Worm (Caenorhabditis elegans) whole organism, L3 larva: ENCODE measurements around the gene F44G4.3.

Source experiments
- R02D3.7 ChIP-seq: fragments of 150-350 bp; optimal IDR thresholded peaks from 2 replicates; lab custom pipeline; 2014; ENCODE audit warnings: missing biosample characterization, missing genetic modification characterization
- ZK546.5 ChIP-seq: sonication (generic microtip); optimal IDR thresholded peaks from 2 replicates; lab custom pipeline; 2017; ENCODE audit warnings: missing biosample characterization, missing genetic modification characterization
- aly-2 ChIP-seq: fragments of 150-350 bp; optimal IDR thresholded peaks from 2 replicates; lab custom pipeline; 2014; ENCODE audit warnings: missing biosample characterization, missing genetic modification characterization
- ceh-28 ChIP-seq: fragments of 150-350 bp; optimal IDR thresholded peaks from 2 replicates; lab custom pipeline; 2014; ENCODE audit warnings: missing biosample characterization, missing genetic modification reagents, missing genetic modification characterization
- ceh-82 ChIP-seq: fragments of 150-350 bp; optimal IDR thresholded peaks from 2 replicates; lab custom pipeline; 2014; ENCODE audit warnings: missing biosample characterization, missing genetic modification characterization
- ceh-9 ChIP-seq: sonication (generic microtip); optimal IDR thresholded peaks from 2 replicates; lab custom pipeline; 2018; ENCODE audit warnings: missing biosample characterization, missing genetic modification characterization
- daf-12 ChIP-seq: fragments of 150-350 bp; optimal IDR thresholded peaks from 2 replicates; lab custom pipeline; 2014; ENCODE audit warnings: missing biosample characterization, missing genetic modification reagents, missing genetic modification characterization
- egl-27 ChIP-seq: sonication (generic microtip); optimal IDR thresholded peaks from 4 replicates; lab custom pipeline; 2017; ENCODE audit warnings: missing biosample characterization, missing genetic modification reagents, missing genetic modification characterization
- elt-2 ChIP-seq: sonication (generic microtip); optimal IDR thresholded peaks from 2 replicates; lab custom pipeline; 2016; ENCODE audit warnings: missing genetic modification reagents, mild to moderate bottlenecking, missing genetic modification characterization, missing compliant biosample characterization
- elt-3 ChIP-seq, 3 experiments: fragments of 150-350 bp in 1 of 3; sonication (generic microtip) in 2 of 3; optimal IDR thresholded peaks; 2 replicates in 2 of 3; 4 replicates in 1 of 3; lab custom pipeline; 2014 to 2017; ENCODE audit warnings: missing biosample characterization in 3 of 3, missing genetic modification characterization in 3 of 3
- eor-1 ChIP-seq, 2 experiments: fragments of 150-350 bp; optimal IDR thresholded peaks; 2 replicates each; lab custom pipeline; 2014 to 2018; ENCODE audit warnings: missing biosample characterization in 2 of 2, missing genetic modification characterization in 2 of 2
- fkh-10 ChIP-seq: sonication (generic microtip); optimal IDR thresholded peaks from 2 replicates; lab custom pipeline; 2017; ENCODE audit warnings: missing biosample characterization, missing genetic modification reagents, missing genetic modification characterization
- fkh-2 ChIP-seq: fragments of 150-350 bp; optimal IDR thresholded peaks from 2 replicates; lab custom pipeline; 2014; ENCODE audit warnings: missing biosample characterization, missing genetic modification reagents, missing genetic modification characterization
- lsy-12 ChIP-seq: sonication (generic microtip); optimal IDR thresholded peaks from 2 replicates; lab custom pipeline; 2016; ENCODE audit warnings: mild to moderate bottlenecking, missing genetic modification characterization, missing compliant biosample characterization
- nfya-1 ChIP-seq: sonication (generic microtip); optimal IDR thresholded peaks from 2 replicates; lab custom pipeline; 2017; ENCODE audit warnings: missing genetic modification characterization, mild to moderate bottlenecking, missing compliant biosample characterization, antibody characterized with exemption, moderate library complexity; ENCODE audit not compliant: insufficient read depth
- nhr-11 ChIP-seq: fragments of 150-350 bp; optimal IDR thresholded peaks from 2 replicates; lab custom pipeline; 2014; ENCODE audit warnings: missing biosample characterization, missing genetic modification characterization
- nhr-12 ChIP-seq: fragments of 150-350 bp; optimal IDR thresholded peaks from 2 replicates; lab custom pipeline; 2014; ENCODE audit warnings: missing biosample characterization, missing genetic modification characterization
- nhr-23 ChIP-seq: fragments of 150-350 bp; optimal IDR thresholded peaks from 2 replicates; lab custom pipeline; 2014; ENCODE audit warnings: missing biosample characterization, missing genetic modification reagents, missing genetic modification characterization
- nhr-25 ChIP-seq: sonication (generic microtip); optimal IDR thresholded peaks from 2 replicates; lab custom pipeline; 2017; ENCODE audit warnings: missing biosample characterization, missing genetic modification characterization
- nhr-43 ChIP-seq: sonication (generic microtip); optimal IDR thresholded peaks from 2 replicates; lab custom pipeline; 2016; ENCODE audit warnings: mild to moderate bottlenecking, missing genetic modification characterization, missing compliant biosample characterization; ENCODE audit not compliant: poor library complexity, severe bottlenecking
- nhr-67 ChIP-seq: fragments of 150-350 bp; optimal IDR thresholded peaks from 2 replicates; lab custom pipeline; 2014; ENCODE audit warnings: missing biosample characterization, missing genetic modification characterization
- nhr-76 ChIP-seq: fragments of 150-350 bp; sonication (generic microtip); optimal IDR thresholded peaks from 5 replicates; lab custom pipeline; 2014; ENCODE audit warnings: missing biosample characterization, missing genetic modification characterization
- nhr-77 ChIP-seq: fragments of 150-350 bp; optimal IDR thresholded peaks from 2 replicates; lab custom pipeline; 2014; ENCODE audit warnings: missing biosample characterization, missing genetic modification characterization
- pha-4 ChIP-seq: fragments of 150-350 bp; optimal IDR thresholded peaks from 2 replicates; lab custom pipeline; 2014; ENCODE audit warnings: missing biosample characterization, missing genetic modification reagents, missing genetic modification characterization
- pqm-1 ChIP-seq: fragments of 150-350 bp; optimal IDR thresholded peaks from 2 replicates; lab custom pipeline; 2017; ENCODE audit warnings: missing biosample characterization, missing genetic modification characterization, inconsistent platforms
- sea-2 ChIP-seq: fragments of 150-350 bp; sonication (generic microtip); optimal IDR thresholded peaks from 4 replicates; lab custom pipeline; 2014; ENCODE audit warnings: missing biosample characterization, missing genetic modification reagents, missing genetic modification characterization
- skn-1 ChIP-seq: fragments of 150-350 bp; optimal IDR thresholded peaks from 2 replicates; lab custom pipeline; 2014; ENCODE audit warnings: missing biosample characterization, missing genetic modification characterization
- tbx-2 ChIP-seq: sonication (generic microtip); optimal IDR thresholded peaks from 2 replicates; lab custom pipeline; 2016; ENCODE audit warnings: mild to moderate bottlenecking, missing genetic modification characterization, missing compliant biosample characterization
- unc-39 ChIP-seq: sonication (generic microtip); optimal IDR thresholded peaks from 4 replicates; lab custom pipeline; 2017; ENCODE audit warnings: missing biosample characterization, missing genetic modification characterization
- zag-1 ChIP-seq: fragments of 150-350 bp; optimal IDR thresholded peaks from 2 replicates; lab custom pipeline; 2014; ENCODE audit warnings: missing biosample characterization, missing genetic modification characterization

Gene F44G4.3

DNA sequence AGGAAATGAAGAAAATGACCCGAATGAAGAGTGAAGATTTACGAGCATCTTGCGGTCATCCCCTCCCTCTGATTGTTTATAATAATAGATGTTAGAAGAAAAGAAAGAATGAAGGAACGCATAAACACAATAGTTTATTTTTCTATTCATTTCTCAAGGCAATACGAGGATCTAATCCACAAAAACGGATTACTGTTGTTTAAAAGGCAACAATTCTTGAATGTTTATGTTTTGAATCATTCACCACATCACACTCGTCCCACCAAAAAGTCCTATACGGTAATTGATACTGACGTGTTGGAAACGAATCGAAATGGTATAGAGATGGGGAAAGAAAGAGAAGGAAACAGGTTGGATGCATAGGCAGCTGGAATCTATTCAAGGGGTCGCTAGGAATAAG is 24.2 kb upstream of the F44G4.3 start:
- no peak for TF ChIP-seq ceh-28 (tag; lab: Kevin White, UChicago)
- TF ChIP-seq sea-2 (GFP tag; lab: Kevin White, UChicago): no peak
- no peak for TF ChIP-seq eor-1 (tag; optimal IDR thresholded peaks at IDR 0.05; lab: Kevin White, UChicago)
- no peak for TF ChIP-seq elt-2
- TF ChIP-seq fkh-2 (tag; lab: Kevin White, UChicago): no peak
- no peak for TF ChIP-seq aly-2 (tag; lab: Kevin White, UChicago)
- TF ChIP-seq daf-12 (tag; lab: Kevin White, UChicago): no peak
- no peak for TF ChIP-seq nhr-43 (tag; lab: Kevin White, UChicago)
- TF ChIP-seq fkh-10: no peak
- TF ChIP-seq tbx-2 (tag; lab: Kevin White, UChicago): no peak
- TF ChIP-seq pqm-1 (tag; lab: Kevin White, UChicago): no peak

DNA sequence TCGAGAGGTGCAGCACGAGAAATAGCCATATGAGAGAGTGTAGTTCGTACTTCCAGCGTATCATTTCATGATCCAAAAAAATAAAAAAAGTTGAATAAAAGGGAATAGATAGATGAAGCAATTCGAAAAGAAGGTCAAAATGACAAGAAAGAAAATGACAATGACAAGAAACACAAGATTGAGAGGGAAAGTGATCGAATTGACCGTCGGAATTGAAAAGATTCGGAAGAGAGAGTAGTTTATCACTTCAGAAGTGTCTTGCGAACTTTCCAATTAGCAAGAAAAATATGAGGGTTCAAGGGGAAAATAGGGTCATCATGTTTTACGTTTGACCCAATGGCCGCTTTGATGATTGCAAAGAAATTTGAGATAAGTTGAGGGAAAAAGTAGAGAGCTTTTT is 22.2 kb upstream of the F44G4.3 start, which contains the start of gene dep-1:
Gene dep-1 (minus strand): TSS at position 95 of the 400 bp plus-strand sequence.
- TF ChIP-seq nhr-23 (tag; lab: Kevin White, UChicago): peak; percentile 57
- TF ChIP-seq sea-2 (GFP tag; lab: Kevin White, UChicago): no peak
- TF ChIP-seq egl-27 (tag; lab: Kevin White, UChicago): no peak
- TF ChIP-seq elt-3 (tag; optimal IDR thresholded peaks at IDR 0.05; lab: Kevin White, UChicago): no peak
- TF ChIP-seq nhr-25 (tag; lab: Kevin White, UChicago): peak; percentile 7
- no peak for TF ChIP-seq ceh-82 (tag; lab: Kevin White, UChicago)
- TF ChIP-seq zag-1 (tag; lab: Kevin White, UChicago): no peak
- no peak for TF ChIP-seq ZK546.5 (tag; lab: Kevin White, UChicago)

DNA sequence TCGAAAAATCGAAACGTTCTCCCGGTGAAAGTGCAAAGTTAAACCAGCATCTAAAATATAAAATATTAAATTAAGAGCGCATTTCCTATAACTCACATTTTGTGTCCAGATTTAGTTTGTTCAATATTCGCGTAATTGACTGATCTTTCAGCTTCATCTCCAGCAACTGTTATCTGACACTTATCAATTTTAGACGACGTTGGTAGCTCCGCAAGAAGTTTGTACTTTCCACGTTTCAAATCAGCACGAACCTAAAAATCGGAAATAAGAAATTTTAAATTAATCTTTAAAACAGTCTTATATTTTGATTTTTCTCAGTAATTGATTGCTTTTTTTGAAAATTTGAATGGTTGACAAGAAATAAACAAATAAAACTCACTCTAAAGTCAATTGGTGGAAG is 20.2 kb upstream of the F44G4.3 start:
- TF ChIP-seq eor-1 (tag; optimal IDR thresholded peaks at IDR 0.05; lab: Kevin White, UChicago): no peak
- TF ChIP-seq pqm-1 (tag; lab: Kevin White, UChicago): no peak
- no peak for TF ChIP-seq nhr-23 (tag; lab: Kevin White, UChicago)
- no peak for TF ChIP-seq fkh-10
- TF ChIP-seq nhr-76 (tag; lab: Kevin White, UChicago): no peak
- TF ChIP-seq ceh-9 (tag; lab: Kevin White, UChicago): no peak
- TF ChIP-seq nhr-43 (tag; lab: Kevin White, UChicago): no peak
- no peak for TF ChIP-seq nhr-77 (tag; lab: Kevin White, UChicago)
- no peak for TF ChIP-seq nhr-67 (tag; lab: Kevin White, UChicago)

DNA sequence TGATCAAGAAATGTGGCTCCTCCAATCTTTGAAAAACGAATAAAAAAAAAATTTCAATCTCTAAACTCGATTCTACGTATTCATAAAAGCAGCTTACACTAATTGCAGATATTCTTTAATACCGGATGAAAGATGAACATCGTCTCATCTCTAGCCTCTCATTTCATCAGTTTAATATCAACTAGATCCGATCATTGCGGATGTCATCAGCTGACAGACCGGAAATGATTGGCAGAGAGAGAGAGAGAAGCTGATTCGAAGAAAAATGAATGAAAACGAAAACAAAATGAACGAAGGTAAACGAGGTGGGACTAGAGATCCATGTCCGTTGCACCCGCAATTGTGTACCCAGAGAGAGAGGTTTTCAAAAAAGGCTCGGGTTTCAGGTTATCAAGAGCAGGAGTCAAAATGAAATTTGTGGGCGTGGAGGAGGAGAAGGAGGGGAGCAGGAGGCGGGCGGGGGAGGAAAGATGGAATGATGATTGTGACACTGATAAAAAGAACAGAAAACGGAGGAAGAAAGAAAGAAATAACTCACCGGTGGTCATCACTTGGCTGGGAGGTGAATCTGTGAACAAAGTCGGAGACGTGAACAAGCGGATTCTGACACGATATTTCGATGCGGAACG is 17.5 kb upstream of the F44G4.3 start:
- TF ChIP-seq nhr-11 (peak; percentile 43), ceh-28 (tag; lab: Kevin White, UChicago) (no peak), aly-2 (tag; lab: Kevin White, UChicago) (no peak), sea-2 (GFP tag; lab: Kevin White, UChicago) (no peak), unc-39 (tag; lab: Kevin White, UChicago) (no peak), nhr-12 (tag; lab: Kevin White, UChicago) (no peak), fkh-2 (tag; lab: Kevin White, UChicago) (no peak), ceh-9 (tag; lab: Kevin White, UChicago) (no peak)
- TF ChIP-seq, all 47 proteins: peak for 1

DNA sequence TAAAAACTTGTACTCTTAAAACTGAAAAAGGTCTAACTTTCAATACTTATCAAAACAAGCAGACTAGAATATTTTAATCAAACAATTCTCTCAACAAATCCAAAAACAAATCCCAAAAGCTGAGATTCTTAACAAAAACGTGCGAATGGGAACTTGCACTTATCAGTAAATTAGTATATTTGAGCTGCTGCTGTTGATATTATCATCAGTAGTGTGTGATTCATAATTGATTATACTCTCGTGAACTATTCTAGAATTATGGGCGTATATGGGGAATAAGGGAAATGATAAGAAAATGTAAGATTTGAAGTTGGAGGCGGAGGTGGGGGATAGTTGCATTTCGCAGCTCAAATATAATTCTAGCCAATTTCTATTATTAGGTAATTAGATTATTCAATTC is 16.7 kb upstream of the F44G4.3 start:
- TF ChIP-seq elt-2 (peak; percentile 34), nhr-76 (tag; lab: Kevin White, UChicago) (no peak), pqm-1 (tag; lab: Kevin White, UChicago) (peak; percentile 13), skn-1 (tag; lab: Kevin White, UChicago) (peak; percentile 39)

DNA sequence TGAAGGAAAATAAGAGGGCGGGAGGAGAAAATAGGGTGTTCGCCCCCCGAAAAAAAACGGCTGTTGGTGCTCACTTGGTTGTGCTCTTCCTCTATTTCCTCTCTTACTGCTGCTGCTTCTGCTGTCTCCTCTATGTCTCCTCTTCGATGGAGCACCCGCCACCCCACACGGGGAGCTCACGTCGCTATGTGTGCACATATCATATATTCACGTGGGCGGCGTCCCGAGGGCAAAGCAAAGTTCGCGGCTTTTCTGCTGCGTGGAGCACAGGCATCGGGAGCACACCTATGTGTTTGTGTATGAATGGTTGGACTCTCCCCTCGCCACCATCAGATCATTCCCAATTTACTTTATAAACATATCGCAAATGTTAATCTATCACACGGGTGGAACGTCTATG is 15.9 kb upstream of the F44G4.3 start:
- TF ChIP-seq pha-4 (tag; lab: Kevin White, UChicago): peak; percentile 73
- TF ChIP-seq R02D3.7 (tag; lab: Kevin White, UChicago): no peak
- no peak for TF ChIP-seq lsy-12
- peak; percentile 52 for TF ChIP-seq nfya-1 (tag; lab: Kevin White, UChicago)
